Worm (Caenorhabditis elegans) whole organism, L4/young adult: ENCODE results near the gene nhr-25.

Source experiments
- dao-5 ChIP-seq: sonication (generic microtip); optimal IDR thresholded peaks from 2 replicates; lab custom pipeline; 2016; ENCODE audit warnings: missing genotype, missing genetic modification characterization, moderate library complexity, missing compliant biosample characterization
- him-1 ChIP-seq: sonication (generic microtip); optimal IDR thresholded peaks from 2 replicates; lab custom pipeline; 2016; ENCODE audit warnings: missing genotype, missing genetic modification reagents, missing genetic modification characterization, missing compliant biosample characterization

- TF ChIP-seq dao-5 (tag; lab: Kevin White, UChicago) (no peak), him-1 (tag; lab: Kevin White, UChicago) (no peak)
Observed at ce11 chrX:13051405-13051804, 43.1 kb downstream of the nhr-25 start, which contains the start of gene K03A11.1.
